Fruit fly (Drosophila melanogaster) Kc167 (cell line): ENCODE results near the gene Sil1.

Experiments used
- Sin3A ChIP-seq: fragments of >200 bp; optimal IDR thresholded peaks from 2 replicates; lab custom pipeline; 2018; ENCODE audit warnings: missing external identifiers
- h ChIP-seq: fragments of >200 bp; optimal IDR thresholded peaks from 3 replicates; lab custom pipeline; 2018; ENCODE audit warnings: missing external identifiers
- ttk ChIP-seq: sonication (Bioruptor generic); optimal IDR thresholded peaks from 2 replicates; lab custom pipeline; 2017; ENCODE audit warnings: missing external identifiers

DNA sequence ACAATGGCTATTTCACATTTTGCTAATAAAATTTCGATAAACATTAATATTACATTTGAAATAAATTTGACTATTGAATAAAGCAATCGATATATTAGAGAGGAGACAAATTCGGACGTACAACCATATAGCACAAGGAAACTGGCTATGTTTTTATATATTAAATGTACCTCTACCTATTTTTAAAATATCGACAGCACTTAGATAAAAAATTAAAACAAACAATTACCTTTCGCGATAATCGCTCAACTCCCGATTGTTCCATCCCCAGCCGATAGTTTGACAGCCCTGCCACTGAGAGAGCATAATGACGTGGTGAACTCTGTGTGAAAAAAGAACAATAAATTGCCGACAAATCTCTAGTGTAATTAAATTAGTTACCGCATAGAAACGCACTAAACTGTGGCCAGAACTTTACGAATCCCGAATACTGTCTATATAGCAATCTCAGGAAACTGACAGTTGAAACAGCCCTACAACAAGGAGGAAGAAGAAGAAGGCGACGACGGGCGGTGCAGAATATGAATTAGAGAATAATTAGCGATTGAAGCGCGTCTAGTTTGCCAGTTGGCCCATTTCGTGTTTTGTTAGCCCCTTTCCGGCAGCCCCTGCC lies 23.4 kb upstream of the Sil1 start, which contains the start of gene CG11857:
- TF ChIP-seq Sin3A (no peak), ttk (no peak), h (lab: Kevin White, UChicago) (no peak)
